Fruit fly (Drosophila melanogaster): Measurements from ENCODE around the gene CG4678.

DNA sequence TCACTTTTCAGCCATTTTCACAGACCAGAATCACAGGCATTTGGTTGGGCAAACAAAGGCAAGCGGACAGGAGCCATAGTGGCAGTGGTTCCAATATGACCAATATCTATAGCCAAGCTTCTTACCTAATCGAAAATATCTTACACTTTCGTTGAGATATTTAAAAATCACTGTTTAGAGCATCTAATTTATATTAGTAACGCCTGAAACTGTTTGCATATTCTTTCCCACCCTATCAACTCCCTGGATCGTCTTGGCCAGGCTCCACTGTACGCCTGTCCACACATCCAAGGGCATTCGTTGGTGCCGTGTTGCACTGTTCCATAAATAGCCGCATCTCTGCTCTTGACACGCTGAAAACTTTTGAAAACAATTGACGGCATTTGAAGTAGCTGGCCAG lies 5.4 kb upstream of the CG4678 start:
- TF ChIP-seq cnc (optimal IDR thresholded peaks at IDR 0.05) (no peak), CG5204 (GFP tag; optimal IDR thresholded peaks at IDR 0.05) (no peak), CG1620 (GFP tag; optimal IDR thresholded peaks at IDR 0.05) (no peak), cic (GFP tag; optimal IDR thresholded peaks at IDR 0.05) (no peak), pad (GFP tag; optimal IDR thresholded peaks at IDR 0.05) (no peak), kay (GFP tag; ENCODE audit: borderline replicate concordance) (no peak), tj (GFP tag; optimal IDR thresholded peaks at IDR 0.05) (no peak), CG14711 (tag; optimal IDR thresholded peaks at IDR 0.05) (no peak), ovo (GFP tag; optimal IDR thresholded peaks at IDR 0.05) (no peak), Clk (GFP tag; optimal IDR thresholded peaks at IDR 0.05) (no peak), CG11617 (GFP tag; optimal IDR thresholded peaks at IDR 0.05) (no peak), toe (GFP tag; optimal IDR thresholded peaks at IDR 0.05) (no peak)
